Fruit fly (Drosophila melanogaster) S2 (cell line): ENCODE data around the gene CG45544.

Experiments used
- CG8478 ChIP-seq: fragments of >200 bp; optimal IDR thresholded peaks from 2 replicates; lab custom pipeline; 2018
- CTCF ChIP-seq, 2 experiments: fragments of >200 bp; optimal IDR thresholded peaks; 2 replicates each; lab custom pipeline; 2018

The CG45544 gene

DNA sequence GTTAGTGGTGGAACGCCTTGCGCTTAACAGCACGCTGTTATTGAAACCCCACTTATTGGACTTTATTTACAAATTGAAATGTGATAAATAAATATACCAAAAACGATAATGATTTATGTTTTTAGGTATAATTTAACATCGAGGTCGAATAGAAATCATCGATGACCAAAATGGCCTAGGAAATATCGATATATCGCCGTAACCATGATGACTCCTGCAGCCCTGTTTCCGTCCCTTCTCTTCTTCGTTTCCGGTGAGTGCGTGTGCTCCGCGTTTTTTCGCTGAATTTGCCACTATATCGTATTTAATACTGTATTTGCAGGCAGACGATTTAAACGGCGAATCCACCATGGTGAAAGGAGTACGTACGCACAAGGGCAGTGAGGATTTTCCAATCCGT is 36.3 kb upstream of the CG45544 start, which contains the start of gene eEF1gamma:
Gene eEF1gamma, plus strand, starts transcription at position 225 of the 400 bp plus-strand sequence.
- TF ChIP-seq CTCF (optimal IDR thresholded peaks at IDR 0.05; lab: Kevin White, UChicago): peak; percentile 10 to 24
- no peak for TF ChIP-seq CG8478 (lab: Kevin White, UChicago)

DNA sequence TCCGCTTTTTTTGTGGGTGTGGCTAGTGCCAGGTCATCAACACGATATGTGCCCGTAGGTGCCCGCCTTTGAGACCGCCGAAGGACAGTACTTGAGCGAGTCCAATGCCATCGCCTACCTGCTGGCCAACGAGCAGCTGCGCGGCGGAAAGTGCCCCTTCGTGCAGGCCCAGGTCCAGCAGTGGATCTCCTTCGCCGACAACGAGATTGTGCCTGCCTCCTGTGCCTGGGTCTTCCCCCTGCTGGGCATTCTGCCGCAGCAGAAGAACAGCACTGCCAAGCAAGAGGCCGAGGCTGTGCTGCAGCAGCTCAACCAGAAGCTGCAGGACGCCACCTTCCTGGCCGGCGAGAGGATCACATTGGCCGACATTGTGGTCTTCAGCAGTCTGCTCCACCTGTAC is 35.7 kb upstream of the CG45544 start:
- TF ChIP-seq CG8478 (lab: Kevin White, UChicago) (no peak), CTCF (optimal IDR thresholded peaks at IDR 0.05; lab: Kevin White, UChicago) (no peak)

DNA sequence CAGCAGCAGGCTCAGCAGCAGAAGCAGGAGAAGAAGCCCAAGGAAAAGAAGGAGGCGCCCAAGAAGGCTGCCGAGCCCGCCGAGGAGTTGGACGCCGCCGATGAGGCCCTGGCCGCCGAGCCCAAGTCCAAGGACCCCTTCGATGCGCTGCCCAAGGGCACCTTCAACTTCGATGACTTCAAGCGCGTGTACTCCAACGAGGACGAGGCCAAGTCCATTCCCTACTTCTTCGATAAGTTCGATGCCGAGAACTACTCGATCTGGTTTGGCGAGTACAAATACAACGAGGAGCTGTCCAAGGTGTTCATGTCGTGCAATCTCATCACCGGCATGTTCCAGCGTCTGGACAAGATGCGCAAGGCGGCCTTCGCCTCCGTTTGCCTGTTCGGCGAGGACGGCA is 35.1 kb upstream of the CG45544 start:
- TF ChIP-seq CG8478 (lab: Kevin White, UChicago): no peak
- no peak for TF ChIP-seq CTCF (optimal IDR thresholded peaks at IDR 0.05; lab: Kevin White, UChicago)

DNA sequence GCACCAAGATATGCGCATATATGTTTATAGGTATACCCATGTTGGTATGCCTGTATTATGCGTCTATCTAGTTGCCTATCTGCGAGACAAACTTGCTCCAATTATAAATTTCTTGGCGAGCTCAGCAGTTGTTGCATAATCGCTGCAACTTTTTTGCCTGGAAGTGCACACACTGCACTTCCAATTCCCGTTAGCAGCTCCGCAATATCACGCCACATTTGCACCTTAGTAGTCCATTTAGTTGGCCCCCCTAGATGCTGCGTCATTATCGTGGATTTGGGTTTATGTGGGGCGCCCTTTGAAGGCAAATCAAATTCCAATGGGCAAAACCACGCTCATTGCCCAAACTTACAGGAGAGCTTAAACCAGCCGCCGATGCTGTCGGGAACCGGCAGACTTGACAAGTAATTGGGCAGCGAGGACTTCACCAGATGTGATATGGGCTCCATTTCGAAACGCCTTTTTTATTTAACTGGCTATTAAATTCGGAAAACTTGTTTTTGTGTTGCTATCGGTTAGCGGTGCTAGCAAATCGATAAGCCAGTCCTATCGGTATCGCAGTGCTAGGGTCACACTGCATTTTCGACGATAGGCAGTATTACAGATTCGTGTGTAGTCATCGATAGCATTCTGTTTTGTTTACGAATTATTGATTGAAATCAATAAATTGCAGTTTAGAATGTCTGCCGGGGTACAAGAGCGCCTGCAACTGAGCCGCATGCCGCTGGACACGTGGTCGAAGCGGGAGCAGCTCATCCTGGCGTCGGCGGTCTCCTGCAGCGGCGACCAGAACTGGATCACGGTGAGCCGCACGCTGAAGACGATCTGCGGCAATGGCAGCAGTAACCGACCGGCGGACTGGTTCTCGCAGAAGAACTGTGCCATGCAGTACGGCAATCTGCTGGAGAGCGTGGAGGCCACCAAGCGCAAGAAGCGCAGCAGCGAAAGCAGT is 33.1 kb upstream of the CG45544 start, which contains the start of the genes Cisd2 and Brd8:
Gene Cisd2, minus strand, starts transcription at position 538 of the 952 bp plus-strand sequence.
Gene Brd8, plus strand, starts transcription at position 595 of the 952 bp plus-strand sequence.
- TF ChIP-seq CG8478 (lab: Kevin White, UChicago) (no peak), CTCF (optimal IDR thresholded peaks at IDR 0.05; lab: Kevin White, UChicago) (peak in 1 of 2 experiments; percentile 6)

DNA sequence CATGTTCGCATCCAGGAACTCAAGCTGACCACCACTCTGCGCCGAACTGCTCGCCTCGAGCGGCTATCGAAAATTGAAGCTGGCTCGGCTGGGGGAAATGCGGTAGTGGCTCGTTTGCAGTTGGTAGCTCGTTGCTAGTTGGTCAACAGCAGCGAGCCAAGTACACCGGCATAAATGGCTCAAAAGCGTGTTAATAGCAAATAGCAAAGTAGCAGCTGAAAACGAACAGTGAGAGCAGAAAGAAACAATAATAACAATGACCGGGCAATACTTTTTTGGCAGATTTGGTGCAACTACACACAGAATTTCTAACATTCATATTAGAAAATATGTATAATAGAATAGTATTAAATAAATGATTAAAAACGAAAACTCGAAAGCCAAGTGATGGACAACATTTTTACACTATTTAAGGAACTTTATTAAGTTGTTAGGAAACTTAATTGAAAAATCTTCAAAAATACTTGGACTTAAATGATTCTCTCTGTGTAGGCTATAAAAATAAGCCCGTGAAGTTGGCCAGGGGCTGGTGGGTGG is 28.5 kb upstream of the CG45544 start, which contains the start of gene CG14507:
Gene CG14507, minus strand, starts transcription at position 51 of the 537 bp plus-strand sequence.
- TF ChIP-seq CTCF (optimal IDR thresholded peaks at IDR 0.05; lab: Kevin White, UChicago) (no peak), CG8478 (lab: Kevin White, UChicago) (no peak)

DNA sequence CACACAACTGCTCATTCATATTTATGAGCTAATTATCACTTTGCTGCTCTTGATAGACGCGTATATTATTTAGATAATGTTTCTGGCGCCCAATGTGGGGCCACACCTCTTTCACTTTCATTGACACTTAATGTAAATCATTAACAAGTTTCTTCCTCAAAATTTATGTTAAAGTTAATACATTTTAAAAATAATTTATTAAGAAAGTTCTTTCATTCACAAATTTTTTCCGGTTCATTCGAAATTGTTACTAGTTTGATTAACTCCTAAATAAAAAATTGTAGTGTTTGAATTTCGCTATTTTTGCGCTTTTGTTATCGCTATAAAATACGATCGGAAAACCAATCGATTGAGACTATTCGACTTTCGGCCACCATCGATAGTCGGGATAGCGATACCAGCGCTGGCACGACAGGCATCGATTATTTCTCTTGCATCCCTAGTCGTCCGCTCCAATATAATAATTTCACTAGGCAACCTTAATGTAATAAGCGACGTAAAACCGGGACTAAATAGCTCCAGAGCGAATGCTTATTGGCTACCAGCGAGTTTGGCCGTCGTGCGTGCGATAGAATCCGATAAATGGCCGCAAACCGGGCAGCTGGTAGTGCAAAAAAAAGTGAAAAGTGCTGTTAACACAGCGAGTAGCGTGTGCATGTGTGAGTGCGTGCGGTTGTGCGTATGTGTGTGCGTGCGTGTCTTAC is 27.4 kb upstream of the CG45544 start, which contains the start of gene Usp1:
Gene Usp1, plus strand, starts transcription at position 417 of the 704 bp plus-strand sequence.
- TF ChIP-seq CG8478 (lab: Kevin White, UChicago) (no peak), CTCF (optimal IDR thresholded peaks at IDR 0.05; lab: Kevin White, UChicago) (peak in 1 of 2 experiments; percentile 48)

DNA sequence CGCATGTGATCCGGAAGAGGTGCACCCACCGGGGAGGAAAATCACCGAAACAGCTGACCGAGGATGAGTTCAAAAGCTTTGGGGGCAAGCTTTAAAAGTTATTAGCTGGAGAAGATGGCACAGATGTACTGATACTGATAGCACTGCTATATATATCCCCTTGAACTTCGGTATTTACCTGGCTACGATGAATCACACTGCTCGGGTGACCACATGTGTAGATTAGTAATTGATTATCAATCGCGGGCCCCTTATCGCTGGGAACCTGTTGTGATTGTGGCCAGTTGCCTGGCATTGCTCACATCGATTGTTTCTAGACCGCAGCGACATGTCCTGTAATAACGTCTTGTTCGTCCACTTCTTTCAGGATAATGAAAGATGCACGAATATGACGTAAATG is 26.3 kb upstream of the CG45544 start:
- no peak for TF ChIP-seq CG8478 (lab: Kevin White, UChicago)
- TF ChIP-seq CTCF (optimal IDR thresholded peaks at IDR 0.05; lab: Kevin White, UChicago): no peak

DNA sequence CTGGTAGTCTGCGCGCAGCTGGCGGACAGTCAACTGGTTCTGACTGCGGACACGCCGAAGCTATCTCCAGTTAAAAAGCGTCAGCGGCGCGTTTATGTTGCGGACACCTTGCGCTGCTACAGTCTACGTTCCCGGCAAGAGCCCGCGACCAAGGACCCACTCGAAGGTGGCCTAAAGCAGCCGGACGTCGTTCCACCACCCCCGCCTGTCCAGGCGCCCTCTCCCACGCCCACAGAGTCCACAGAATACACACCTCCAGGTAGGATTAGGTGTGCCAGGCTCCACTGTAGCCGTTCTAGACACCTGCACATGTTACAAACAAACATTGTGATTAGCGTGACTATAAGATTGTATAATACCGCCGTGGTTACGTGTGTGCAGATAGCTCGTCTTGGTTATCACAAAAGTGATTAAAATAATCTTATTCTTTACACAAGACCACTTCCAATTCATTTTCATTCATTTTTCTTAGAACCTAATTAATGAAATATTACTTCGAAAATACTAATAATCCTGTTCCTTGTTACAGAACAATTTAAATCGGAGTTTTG is 25.7 kb upstream of the CG45544 start:
- TF ChIP-seq CG8478 (lab: Kevin White, UChicago) (no peak), CTCF (optimal IDR thresholded peaks at IDR 0.05; lab: Kevin White, UChicago) (no peak)

DNA sequence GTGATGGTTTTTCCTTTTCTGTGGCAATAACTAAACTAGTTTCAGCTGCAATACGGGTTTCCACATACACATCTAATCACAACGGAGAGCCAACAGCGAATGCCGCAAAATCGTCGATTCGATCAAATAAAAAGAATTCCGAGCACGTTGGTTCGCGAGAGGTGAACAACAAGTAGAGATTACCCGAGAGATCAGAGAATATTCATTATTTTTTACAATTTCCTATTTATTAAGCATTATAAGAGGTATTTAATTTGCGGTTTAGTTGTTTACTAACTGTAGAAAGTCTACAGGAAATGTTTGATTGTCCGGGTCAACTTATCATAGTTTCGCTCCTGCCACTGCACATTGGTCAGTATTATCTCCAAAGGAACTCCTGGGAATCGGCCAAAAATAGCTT is 17.7 kb upstream of the CG45544 start, which contains the start of gene CG11951:
Gene CG11951, minus strand, starts transcription at position 101 of the 400 bp plus-strand sequence.
- TF ChIP-seq CTCF (optimal IDR thresholded peaks at IDR 0.05; lab: Kevin White, UChicago) (no peak), CG8478 (lab: Kevin White, UChicago) (no peak)

DNA sequence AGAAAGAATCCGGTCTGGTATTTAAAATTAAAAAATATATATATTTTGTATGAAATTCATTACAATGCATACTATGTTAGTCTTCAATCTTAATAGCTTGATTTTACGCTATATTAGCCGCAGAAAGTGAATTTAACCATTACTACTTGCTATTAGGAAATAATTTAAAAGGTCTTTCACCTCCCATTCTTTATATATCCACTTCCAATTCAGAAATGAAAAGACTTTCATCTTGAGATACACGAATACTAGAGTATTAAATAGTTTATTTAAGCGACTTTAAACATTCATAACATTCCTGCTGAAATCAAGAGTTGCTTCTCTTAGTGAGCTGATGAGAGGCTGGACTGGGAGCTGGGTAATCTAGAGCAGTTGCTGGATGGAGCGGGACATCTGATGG is 11.6 kb upstream of the CG45544 start, which contains the start of gene CG31445:
Gene CG31445, minus strand, starts transcription at position 101 of the 400 bp plus-strand sequence.
- TF ChIP-seq CG8478 (lab: Kevin White, UChicago): no peak
- no peak for TF ChIP-seq CTCF (optimal IDR thresholded peaks at IDR 0.05; lab: Kevin White, UChicago)

DNA sequence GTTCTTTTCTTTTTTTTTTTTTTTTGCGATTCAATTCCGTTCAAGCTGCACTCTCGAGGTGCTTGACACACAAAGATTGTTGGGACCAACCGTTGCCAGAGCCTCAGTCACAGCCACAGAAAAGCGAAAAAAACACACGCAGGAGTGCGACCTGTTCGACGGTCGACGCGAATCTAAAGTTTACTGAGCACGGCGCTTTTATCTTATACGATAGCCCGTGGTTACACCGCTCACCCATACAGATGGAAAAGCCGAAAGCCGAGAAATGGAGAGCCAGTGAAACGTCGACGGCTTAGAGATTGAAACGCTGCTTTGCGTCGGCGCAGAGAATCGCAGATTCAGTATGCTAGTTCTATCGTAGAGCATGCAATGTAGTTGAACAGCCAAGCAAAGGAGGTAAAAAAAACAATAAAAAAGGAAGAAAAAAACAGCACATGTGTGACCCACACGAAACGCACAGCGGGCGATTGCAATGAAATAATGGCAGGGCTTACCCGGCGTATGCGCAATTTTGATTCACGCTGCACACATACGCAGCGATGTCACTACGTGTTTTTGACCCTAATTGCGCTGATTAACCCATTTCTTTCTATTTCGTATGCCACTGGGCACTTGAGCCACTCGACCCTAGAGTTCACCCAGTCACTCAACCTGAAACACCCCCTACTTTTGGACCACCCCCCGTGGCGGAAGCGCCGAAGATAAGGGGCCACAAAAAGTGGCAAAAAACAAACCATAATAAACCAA is 5.8 kb upstream of the CG45544 start, which contains the start of gene SP1029:
Gene SP1029, minus strand, starts transcription at position 180 of the 747 bp plus-strand sequence.
- TF ChIP-seq CTCF (optimal IDR thresholded peaks at IDR 0.05; lab: Kevin White, UChicago) (no peak), CG8478 (lab: Kevin White, UChicago) (no peak)

DNA sequence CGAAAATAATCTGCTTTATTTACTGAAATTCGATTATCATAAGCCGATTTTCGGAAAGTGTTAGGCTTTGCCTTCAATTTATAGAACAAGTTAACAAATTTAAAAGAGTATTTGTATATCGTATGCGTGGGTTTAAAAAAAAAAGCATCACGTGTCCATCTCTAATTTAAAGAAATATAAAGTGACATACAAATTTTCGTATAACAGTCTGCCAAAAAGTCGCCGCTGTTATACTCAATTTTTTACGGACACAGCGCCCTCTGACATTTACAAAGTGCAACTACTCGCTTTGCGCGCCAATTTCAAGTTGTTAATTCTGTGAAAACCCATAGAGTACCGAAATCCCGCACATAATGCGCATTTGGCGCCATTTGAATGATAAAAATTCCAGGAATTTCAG is 4.9 kb upstream of the CG45544 start:
- peak; percentile 91 to 93 for TF ChIP-seq CTCF (optimal IDR thresholded peaks at IDR 0.05; lab: Kevin White, UChicago)
- TF ChIP-seq CG8478 (lab: Kevin White, UChicago): no peak

DNA sequence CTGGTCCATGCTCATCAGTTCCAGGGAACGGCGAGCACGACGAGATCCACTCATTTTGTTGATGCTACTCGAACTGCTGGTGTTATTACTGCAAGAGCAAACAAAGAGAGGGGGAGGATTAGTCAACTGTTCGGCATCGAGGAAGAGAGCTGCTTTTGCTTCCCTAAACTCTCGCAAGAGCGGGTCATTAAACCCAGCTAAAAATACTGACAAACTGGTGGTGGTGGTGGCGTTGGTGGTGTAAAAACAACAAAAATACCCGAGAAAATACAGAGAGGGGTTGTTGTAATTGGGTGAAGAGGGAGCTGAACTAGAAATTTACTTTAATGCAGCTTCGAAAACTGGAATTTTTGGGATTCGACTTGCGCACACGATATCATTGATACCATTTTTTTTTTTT is 2.4 kb upstream of the CG45544 start:
- TF ChIP-seq CTCF (optimal IDR thresholded peaks at IDR 0.05; lab: Kevin White, UChicago) (no peak), CG8478 (lab: Kevin White, UChicago) (no peak)
